Worm (Caenorhabditis elegans) whole organism, young adult: ENCODE results near the gene bre-5.

Experiments used
- B0035.1 ChIP-seq: sonication (generic microtip); optimal IDR thresholded peaks from 2 replicates; lab custom pipeline; 2016; ENCODE audit warnings: missing genetic modification characterization, mild to moderate bottlenecking, missing compliant biosample characterization, missing genotype, missing genetic modification reagents
- Y53G8AR.9 ChIP-seq: fragments of 200-800 bp; sonication (Bioruptor generic); conservative IDR thresholded peaks from 2 replicates; pipeline ENCODE4 v1.3.6; 2022; ENCODE audit warnings: missing genetic modification reagents, missing genetic modification characterization, missing compliant biosample characterization
- dpl-1 ChIP-seq: fragments of 150-350 bp; optimal IDR thresholded peaks from 2 replicates; lab custom pipeline; 2014; ENCODE audit warnings: missing biosample characterization, missing genetic modification reagents, missing genetic modification characterization
- him-1 ChIP-seq: sonication (generic microtip); optimal IDR thresholded peaks from 2 replicates; lab custom pipeline; 2016; ENCODE audit warnings: missing genotype, missing genetic modification reagents, missing genetic modification characterization, missing compliant biosample characterization

ce11 chrIV:12029722-12030182 lies 21.3 kb downstream of the bre-5 start, which contains the start of gene T12G3.11:
- TF ChIP-seq Y53G8AR.9 (no peak), B0035.1 (no peak), him-1 (tag; lab: Kevin White, UChicago) (no peak), dpl-1 (GFP tag; lab: Kevin White, UChicago) (peak; percentile 27)
